Fruit fly (Drosophila melanogaster): ENCODE data around the gene CG5050.

DNA sequence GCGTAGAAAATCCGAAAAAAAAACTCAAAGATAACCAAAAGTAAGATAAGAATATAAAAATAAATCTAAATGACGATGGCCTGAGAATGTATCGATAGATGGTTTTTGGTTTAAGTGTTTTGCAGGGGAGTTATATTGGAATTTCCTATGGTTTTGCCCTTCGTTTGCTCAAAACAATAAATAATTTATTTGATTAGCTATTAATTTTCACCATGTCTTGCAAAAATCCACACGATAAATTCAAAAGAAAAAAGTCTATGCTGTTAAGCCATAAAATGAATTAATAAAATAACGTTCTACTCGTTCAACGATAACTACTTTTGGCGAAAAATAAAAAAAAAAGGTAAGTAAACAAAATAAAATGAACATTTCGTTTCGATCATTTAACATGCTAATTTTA is 5.7 kb upstream of the CG5050 start:
- TF ChIP-seq CG6854 (GFP tag; optimal IDR thresholded peaks at IDR 0.05) (no peak), CG11762 (GFP tag; optimal IDR thresholded peaks at IDR 0.05; ENCODE audit: insufficient read depth) (no peak), esn (GFP tag; optimal IDR thresholded peaks at IDR 0.05) (no peak), eg (GFP tag; IDR thresholded peaks at IDR 0.05) (no peak), OdsH (GFP tag; optimal IDR thresholded peaks at IDR 0.05) (no peak), dac (GFP tag; optimal IDR thresholded peaks at IDR 0.05) (no peak), CG6163 (GFP tag; IDR thresholded peaks at IDR 0.05) (no peak), Blimp-1 (GFP tag; optimal IDR thresholded peaks at IDR 0.05) (no peak), topi (GFP tag; optimal IDR thresholded peaks at IDR 0.05) (no peak), CG15336 (GFP tag; IDR thresholded peaks at IDR 0.05) (no peak), dsx (GFP tag; optimal IDR thresholded peaks at IDR 0.05; ENCODE audit: poor library complexity, severe bottlenecking) (no peak), CG31627 (GFP tag; optimal IDR thresholded peaks at IDR 0.05) (no peak), Ets96B (tag; optimal IDR thresholded peaks at IDR 0.05) (no peak), Sox14 (GFP tag; optimal IDR thresholded peaks at IDR 0.05) (no peak)

All from whole organism, prepupa.